Worm (Caenorhabditis elegans): Measurements from ENCODE around the gene F41B4.3.

The F41B4.3 gene

ce11 chrX:6867707-6868106 lies 31.8 kb upstream of the F41B4.3 start (continued):
- peak; percentile 69 for TF ChIP-seq somi-1 (GFP tag; optimal IDR thresholded peaks at IDR 0.05)
- peak; percentile 73 for TF ChIP-seq madf-6 (GFP tag; IDR thresholded peaks at IDR 0.05)
- TF ChIP-seq tbp1 (GFP tag; optimal IDR thresholded peaks at IDR 0.05): peak; percentile 94
- peak in 1 of 3 experiments; percentile 76 for TF ChIP-seq lin-35 (GFP tag; optimal IDR thresholded peaks at IDR 0.05)
- no peak for TF ChIP-seq nfya-1 (tag; optimal IDR thresholded peaks at IDR 0.05; ENCODE audit: borderline replicate concordance, insufficient read depth)
- TF ChIP-seq attf-5 (GFP tag; optimal IDR thresholded peaks at IDR 0.05): peak; percentile 57
- peak; percentile 68 for TF ChIP-seq gei-17 (GFP tag; optimal IDR thresholded peaks at IDR 0.05)
- peak; percentile 84 for TF ChIP-seq hmg-20 (GFP tag; IDR thresholded peaks at IDR 0.05)
- peak; percentile 60 for TF ChIP-seq F10E7.11 (tag; optimal IDR thresholded peaks at IDR 0.05)
- peak; percentile 65 for TF ChIP-seq ZK185.1 (tag; optimal IDR thresholded peaks at IDR 0.05; ENCODE audit: poor library complexity, severe bottlenecking)
- peak; percentile 90; the same call in 1 of the 2 replicates for TF ChIP-seq nhr-120 (GFP tag; IDR thresholded peaks at IDR 0.05)
- peak; percentile 33 for TF ChIP-seq F57C9.4 (tag; optimal IDR thresholded peaks at IDR 0.05)
- peak; percentile 14 for TF ChIP-seq F49E8.2 (tag; optimal IDR thresholded peaks at IDR 0.05; ENCODE audit: insufficient read depth)
- no peak for TF ChIP-seq hlh-26 (GFP tag; conservative IDR thresholded peaks at IDR 0.05)
- peak; percentile 84 for TF ChIP-seq F52B5.7 (tag; optimal IDR thresholded peaks at IDR 0.05)
- peak; percentile 86 for TF ChIP-seq T26A5.8 (tag; optimal IDR thresholded peaks at IDR 0.05)
- TF ChIP-seq repo-1 (tag; optimal IDR thresholded peaks at IDR 0.05): peak; percentile 72
- peak; percentile 85 for TF ChIP-seq rcor-1 (GFP tag; IDR thresholded peaks at IDR 0.05)
- peak; percentile 82; the same call in 1 of the 2 replicates for TF ChIP-seq ceh-58 (GFP tag; IDR thresholded peaks at IDR 0.05)
- 0 out of 2 replicates have a peak, but pooled peaks have one; percentile 66 for TF ChIP-seq bed-1 (GFP tag; IDR thresholded peaks at IDR 0.05)
- no peak for TF ChIP-seq xnd-1 (tag; optimal IDR thresholded peaks at IDR 0.05)
- TF ChIP-seq rec-8 (tag; optimal IDR thresholded peaks at IDR 0.05): peak; percentile 88 to 95
- TF ChIP-seq egl-18 (GFP tag; IDR thresholded peaks at IDR 0.05): no peak
- peak; percentile 56; the same call in 1 of the 2 replicates for TF ChIP-seq hsf-1 (GFP tag; IDR thresholded peaks at IDR 0.05)
- TF ChIP-seq ets-4 (GFP tag; optimal IDR thresholded peaks at IDR 0.05): peak; percentile 61
- TF ChIP-seq F33H1.4 (GFP tag; IDR thresholded peaks at IDR 0.05): no peak
- peak; percentile 57 for TF ChIP-seq F23B12.7 (tag; optimal IDR thresholded peaks at IDR 0.05; ENCODE audit: insufficient read depth)
- TF ChIP-seq tlf-1 (GFP tag; optimal IDR thresholded peaks at IDR 0.05): peak; percentile 54
- TF ChIP-seq zim-3 (tag; optimal IDR thresholded peaks at IDR 0.05): peak; percentile 91
- no peak for TF ChIP-seq unc-62 (GFP tag; optimal IDR thresholded peaks at IDR 0.05)
- peak; percentile 15 for TF ChIP-seq K12H6.12 (tag; optimal IDR thresholded peaks at IDR 0.05)
- TF ChIP-seq F37B4.10 (GFP tag; IDR thresholded peaks at IDR 0.05): 0 out of 2 replicates have a peak, but pooled peaks have one; percentile 42
- TF ChIP-seq ceh-27 (GFP tag; optimal IDR thresholded peaks at IDR 0.05): peak; percentile 77
- TF ChIP-seq F39B2.1 (GFP tag; IDR thresholded peaks at IDR 0.05): 0 out of 2 replicates have a peak, but pooled peaks have one; percentile 31
- peak; percentile 64 for TF ChIP-seq lin-54 (GFP tag; optimal IDR thresholded peaks at IDR 0.05)
- peak; percentile 23 for TF ChIP-seq efl-1 (GFP tag; optimal IDR thresholded peaks at IDR 0.05)
- peak; percentile 93 for TF ChIP-seq cebp-2 (GFP tag; IDR thresholded peaks at IDR 0.05)
- TF ChIP-seq lsl-1 (GFP tag; optimal IDR thresholded peaks at IDR 0.05): peak; percentile 39
- TF ChIP-seq ztf-3 (GFP tag; optimal IDR thresholded peaks at IDR 0.05): no peak
- TF ChIP-seq mel-28 (tag; optimal IDR thresholded peaks at IDR 0.05; ENCODE audit: borderline replicate concordance): no peak
- peak; percentile 93 for TF ChIP-seq rpc-1 (optimal IDR thresholded peaks at IDR 0.05)
- peak; percentile 89 for TF ChIP-seq rpc-1 (tag; optimal IDR thresholded peaks at IDR 0.05)
- TF ChIP-seq snpc-1.1 (tag; optimal IDR thresholded peaks at IDR 0.05; ENCODE audit: insufficient read depth): peak; percentile 44
- peak; percentile 88 for TF ChIP-seq mxl-1 (tag; optimal IDR thresholded peaks at IDR 0.05)
- peak; percentile 93 for TF ChIP-seq him-1 (tag; optimal IDR thresholded peaks at IDR 0.05)
- TF ChIP-seq lag-1 (GFP tag; IDR thresholded peaks at IDR 0.05): no peak
- TF ChIP-seq snpc-1.3 (tag; optimal IDR thresholded peaks at IDR 0.05; ENCODE audit: insufficient read depth): peak; percentile 86
- TF ChIP-seq die-1 (tag; optimal IDR thresholded peaks at IDR 0.05): peak; percentile 96

Data from whole organism, young adult.